Fruit fly (Drosophila melanogaster) Kc167 (cell line): ENCODE results near the gene Sulf1.

Experiments used
- Myc ChIP-seq: fragments of >200 bp; optimal IDR thresholded peaks from 2 replicates; lab custom pipeline; 2017; ENCODE audit warnings: missing external identifiers
- Sin3A ChIP-seq: fragments of >200 bp; optimal IDR thresholded peaks from 2 replicates; lab custom pipeline; 2018; ENCODE audit warnings: missing external identifiers
- h ChIP-seq: fragments of >200 bp; optimal IDR thresholded peaks from 3 replicates; lab custom pipeline; 2018; ENCODE audit warnings: missing external identifiers
- insv ChIP-seq: fragments of >200 bp; optimal IDR thresholded peaks from 3 replicates; lab custom pipeline; 2018; ENCODE audit warnings: missing external identifiers
- psq ChIP-seq: fragments of >200 bp; optimal IDR thresholded peaks from 2 replicates; lab custom pipeline; 2017; ENCODE audit warnings: missing external identifiers
- ttk ChIP-seq: sonication (Bioruptor generic); optimal IDR thresholded peaks from 2 replicates; lab custom pipeline; 2017; ENCODE audit warnings: missing external identifiers

DNA sequence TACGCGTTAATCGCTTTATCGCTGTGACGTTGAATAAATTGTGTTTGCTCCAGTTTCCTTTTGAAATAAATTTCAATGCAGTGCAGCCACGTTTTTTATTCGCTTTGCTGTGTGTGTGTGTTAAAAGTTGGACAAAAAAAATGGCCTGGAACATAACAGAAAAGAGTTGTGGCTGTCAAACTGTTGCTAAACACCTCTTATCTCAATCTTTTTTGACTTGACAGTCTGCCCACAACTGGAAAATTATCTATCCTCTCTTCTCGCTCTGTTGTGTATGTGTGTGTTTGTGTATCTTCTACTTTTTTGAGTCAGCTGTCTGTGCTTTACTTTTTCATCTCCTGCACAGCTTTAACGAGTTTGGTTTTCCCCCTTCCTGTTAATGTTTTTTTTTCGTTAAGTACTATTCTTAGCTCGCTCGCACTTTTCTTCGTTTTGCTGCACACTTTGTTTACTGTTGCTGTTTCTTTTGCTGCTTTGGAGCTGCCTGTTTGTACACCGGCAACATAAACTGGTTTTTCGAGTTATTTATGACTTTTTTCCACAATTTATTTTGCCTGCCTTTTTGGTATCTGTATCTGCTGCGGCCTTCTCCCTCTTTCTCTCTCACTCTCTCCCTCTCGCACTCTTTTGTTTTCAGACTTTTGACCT lies 58.2 kb downstream of the Sulf1 start:
- TF ChIP-seq Myc (lab: Kevin White, UChicago): no peak
- TF ChIP-seq h (lab: Kevin White, UChicago): no peak
- TF ChIP-seq psq: no peak
- no peak for TF ChIP-seq insv (lab: Kevin White, UChicago)
- no peak for TF ChIP-seq Sin3A (lab: Kevin White, UChicago)
- no peak for TF ChIP-seq ttk (lab: Kevin White, UChicago)
